Worm (Caenorhabditis elegans) whole organism, midembryonic: Measurements from ENCODE around the gene R05D3.8.

Experiments
- T22C8.4 ChIP-seq: fragments of 200-800 bp; sonication (Bioruptor generic); IDR thresholded peaks from 2 replicates; pipeline ENCODE4 v1.3.6; 2022; ENCODE audit warnings: missing genetic modification characterization, missing compliant biosample characterization
- cog-1 ChIP-seq: sonication (generic microtip); optimal IDR thresholded peaks from 2 replicates; lab custom pipeline; 2016; ENCODE audit warnings: missing genetic modification characterization, missing compliant biosample characterization
- flt-1 ChIP-seq: fragments of 200-800 bp; sonication (Bioruptor generic); IDR thresholded peaks from 2 replicates; pipeline ENCODE4 v1.3.6; 2022; ENCODE audit warnings: missing genetic modification characterization, missing compliant biosample characterization
- klf-2 ChIP-seq: fragments of 200-800 bp; sonication (Bioruptor generic); conservative IDR thresholded peaks from 2 replicates; pipeline ENCODE4 v1.3.6; 2022; ENCODE audit warnings: missing genetic modification reagents, missing genetic modification characterization, missing compliant biosample characterization
- med-1 ChIP-seq: sonication (generic microtip); optimal IDR thresholded peaks from 2 replicates; lab custom pipeline; 2017; ENCODE audit warnings: missing genetic modification characterization, mild to moderate bottlenecking, missing compliant biosample characterization, antibody characterized with exemption, missing genetic modification reagents; ENCODE audit not compliant: insufficient read depth
- ref-1 ChIP-seq: fragments of 200-800 bp; sonication (Bioruptor generic); conservative IDR thresholded peaks from 2 replicates; pipeline ENCODE4 v1.3.6; 2022; ENCODE audit warnings: missing genetic modification reagents, missing genetic modification characterization, missing compliant biosample characterization
- tab-1 ChIP-seq: fragments of 200-800 bp; sonication (Bioruptor generic); IDR thresholded peaks from 2 replicates; pipeline ENCODE4 v1.3.6; 2022; ENCODE audit warnings: missing genetic modification characterization, missing compliant biosample characterization
- ztf-23 ChIP-seq: fragments of 200-800 bp; sonication (Bioruptor generic); IDR thresholded peaks from 2 replicates; pipeline ENCODE4 v1.3.6; 2022; ENCODE audit warnings: missing genetic modification reagents, missing genetic modification characterization, missing compliant biosample characterization
- ztf-29 ChIP-seq: fragments of 200-800 bp; sonication (Bioruptor generic); IDR thresholded peaks from 2 replicates; pipeline ENCODE4 v1.3.6; 2022; ENCODE audit warnings: missing genetic modification reagents, missing genetic modification characterization, missing compliant biosample characterization

The R05D3.8 gene

DNA sequence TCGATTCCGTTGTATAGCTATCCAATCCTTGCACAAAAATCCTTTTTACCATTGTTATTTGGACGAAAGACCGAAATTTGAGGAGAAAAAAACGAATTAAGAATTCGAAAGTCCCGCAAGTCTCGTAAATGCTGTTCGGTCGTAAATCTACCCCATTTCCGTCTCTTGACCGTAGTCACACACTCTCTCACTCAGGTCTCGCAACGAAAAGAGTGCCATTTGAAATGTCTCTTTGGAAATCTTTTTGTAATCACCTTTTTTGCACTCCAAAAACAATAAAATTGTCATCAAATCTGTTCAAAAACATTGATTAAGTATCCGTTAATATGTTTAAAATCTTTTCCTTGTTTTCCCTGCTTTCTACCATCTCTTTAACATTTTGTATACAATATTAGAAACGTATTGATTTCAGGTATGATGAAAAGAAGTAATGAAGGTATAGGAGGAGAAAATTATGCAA, at the start of gene R05D3.8, which contains the start of gene rfp-1:
R05D3.8 (minus strand) TSS at position 115 of the 460 bp plus-strand sequence.
rfp-1 (plus strand) TSS at position 410 of the 460 bp plus-strand sequence.
- TF ChIP-seq ref-1 (GFP tag; lab: Robert Waterston, UW) (no peak), tab-1 (no peak), cog-1 (tag; lab: Kevin White, UChicago) (peak; percentile 9)

DNA sequence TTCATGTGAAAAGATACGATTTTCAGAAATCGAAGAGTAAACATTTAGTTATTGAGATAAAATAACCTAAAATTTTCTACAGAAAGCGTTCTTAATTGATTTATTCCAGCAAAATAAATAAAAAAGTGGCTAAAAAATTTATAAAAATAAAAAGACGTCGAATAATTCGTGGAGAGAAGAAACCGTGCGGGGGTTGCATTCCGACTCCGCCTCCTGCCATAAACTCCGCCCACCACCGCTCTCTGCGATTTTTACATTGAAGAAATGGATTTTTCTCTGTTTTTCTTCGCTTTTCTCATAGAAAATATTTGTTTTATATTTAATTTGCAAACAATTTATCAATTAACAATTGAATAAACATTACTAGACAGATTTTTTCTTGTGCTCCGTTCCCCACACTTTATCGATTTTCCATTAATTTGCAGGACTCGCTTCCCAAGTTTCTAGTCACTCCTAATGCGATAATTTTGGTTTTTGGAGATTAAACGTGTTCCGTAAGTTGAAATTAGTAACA, 47.4 kb upstream of the R05D3.8 start, which contains the start of the genes ubxn-4 and cyy-1:
ubxn-4 (minus strand) TSS at position 114 of the 514 bp plus-strand sequence.
cyy-1 (plus strand) TSS at position 426 of the 514 bp plus-strand sequence.
- TF ChIP-seq ztf-23 (GFP tag; lab: Robert Waterston, UW) (no peak), tab-1 (no peak), ref-1 (GFP tag; lab: Robert Waterston, UW) (no peak), ztf-29 (GFP tag; lab: Robert Waterston, UW) (no peak), flt-1 (0 out of 2 replicates have a peak, but pooled peaks have one; percentile 17), T22C8.4 (no peak)

DNA sequence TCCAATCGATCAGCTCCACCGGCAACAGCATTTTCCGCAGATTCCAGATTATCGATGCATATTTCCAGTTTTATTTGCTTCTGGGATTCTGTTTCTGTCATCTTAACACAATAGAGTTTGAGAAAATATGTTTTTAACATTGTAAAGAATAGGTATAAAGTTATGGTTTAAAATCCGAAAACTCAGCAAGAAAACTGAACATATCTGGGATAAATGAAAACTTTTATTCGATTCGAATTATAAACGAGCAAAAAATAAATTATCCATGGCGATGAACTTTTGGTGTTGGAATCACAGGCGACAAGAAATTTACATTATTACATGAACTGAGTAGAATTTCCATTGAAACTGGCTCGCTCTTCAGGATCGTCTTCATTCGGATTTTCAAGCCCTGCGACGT, 45.4 kb upstream of the R05D3.8 start, which contains the start of gene cutc-1:
cutc-1 (minus strand) TSS at position 101 of the 400 bp plus-strand sequence.
- TF ChIP-seq ztf-29 (GFP tag; lab: Robert Waterston, UW) (no peak), cog-1 (tag; lab: Kevin White, UChicago) (no peak), klf-2 (no peak), ref-1 (GFP tag; lab: Robert Waterston, UW) (no peak), med-1 (GFP tag; lab: Kevin White, UChicago) (no peak), flt-1 (no peak), ztf-23 (GFP tag; lab: Robert Waterston, UW) (no peak), tab-1 (no peak), T22C8.4 (no peak)

DNA sequence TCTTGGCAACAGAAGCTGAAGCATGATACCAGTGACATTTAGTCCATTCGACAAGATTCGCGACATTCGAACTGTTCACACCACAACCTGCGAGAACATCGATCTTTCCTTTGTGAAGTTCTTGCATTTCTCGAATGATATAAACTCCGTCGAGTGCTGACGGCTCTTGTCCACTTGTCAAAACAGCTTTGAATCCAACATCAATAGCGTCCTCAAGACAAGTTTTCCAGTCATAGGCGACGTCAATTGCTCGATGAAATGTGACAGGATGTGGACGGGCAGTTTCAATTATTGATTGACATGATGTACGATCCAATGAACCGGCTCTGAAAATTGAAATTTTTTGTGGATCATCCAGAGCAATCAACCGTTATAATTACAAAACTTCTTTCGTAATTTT, 44.5 kb upstream of the R05D3.8 start:
- TF ChIP-seq med-1 (GFP tag; lab: Kevin White, UChicago) (no peak), klf-2 (no peak), ztf-23 (GFP tag; lab: Robert Waterston, UW) (no peak)

DNA sequence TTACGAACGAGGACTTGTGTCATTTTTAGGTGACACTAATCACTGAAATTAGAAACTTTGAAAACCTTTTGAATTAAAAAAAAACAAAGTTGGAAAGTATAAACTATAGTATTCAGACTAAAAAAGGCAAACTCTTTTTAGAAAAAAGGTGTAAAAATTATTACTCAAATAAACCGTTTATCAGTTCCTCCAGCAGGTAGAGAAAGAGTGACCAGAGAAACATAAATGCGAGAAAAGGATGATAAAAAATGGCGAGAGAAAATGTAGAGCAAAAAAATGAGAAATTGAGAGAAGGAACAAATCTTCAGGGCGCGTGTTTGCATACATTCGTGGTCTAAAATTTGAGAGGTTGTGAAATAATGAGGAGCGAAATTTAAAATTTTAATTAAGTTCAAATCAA, 43.8 kb upstream of the R05D3.8 start, which contains the start of gene lap-1:
lap-1 (minus strand) TSS at position 42 of the 400 bp plus-strand sequence.
- TF ChIP-seq cog-1 (tag; lab: Kevin White, UChicago) (no peak), tab-1 (no peak), flt-1 (no peak)

DNA sequence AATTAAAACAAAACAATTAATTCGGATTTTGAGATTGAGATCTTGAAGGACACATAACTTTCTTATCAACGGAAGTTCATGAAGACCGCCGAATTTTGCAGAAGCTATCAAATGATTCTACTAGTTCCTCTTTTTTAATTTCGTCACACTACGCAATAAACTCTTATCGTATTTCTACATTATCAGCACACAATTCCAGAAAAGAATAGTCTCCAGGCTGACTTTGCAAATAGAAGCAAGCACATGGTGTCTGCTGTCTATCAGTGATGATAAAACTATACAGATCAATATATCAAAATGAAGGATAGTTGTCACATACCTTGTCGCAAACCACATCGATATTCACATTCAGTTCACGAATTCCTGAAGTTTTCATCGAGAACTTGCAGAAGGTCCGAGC, 42.4 kb upstream of the R05D3.8 start:
- TF ChIP-seq klf-2: no peak
- TF ChIP-seq ztf-29 (GFP tag; lab: Robert Waterston, UW): no peak
- TF ChIP-seq flt-1: no peak
- TF ChIP-seq tab-1: no peak
- no peak for TF ChIP-seq cog-1 (tag; lab: Kevin White, UChicago)
- TF ChIP-seq ref-1 (GFP tag; lab: Robert Waterston, UW): no peak
- no peak for TF ChIP-seq ztf-23 (GFP tag; lab: Robert Waterston, UW)

DNA sequence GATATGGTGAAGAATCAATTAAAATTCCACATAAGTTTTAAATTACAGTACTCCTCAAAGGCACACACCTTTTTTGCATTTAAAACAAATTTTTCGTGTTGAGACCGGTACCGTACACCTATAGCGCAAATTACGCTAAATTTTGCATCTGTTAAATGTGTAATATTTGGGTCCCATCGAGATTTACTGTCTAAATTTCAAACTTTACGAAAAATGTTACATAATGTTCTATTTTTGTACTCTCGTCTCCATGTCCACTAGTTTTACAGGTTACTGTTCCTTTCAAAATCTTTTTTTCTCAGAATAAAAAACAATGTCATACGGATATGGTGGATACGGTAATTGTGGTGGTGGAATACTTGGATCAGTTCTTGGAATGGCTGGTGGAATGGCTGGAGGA, 40.3 kb upstream of the R05D3.8 start, which contains the start of gene ZK353.2:
ZK353.2 (plus strand) TSS at position 301 of the 400 bp plus-strand sequence.
- TF ChIP-seq flt-1 (no peak), med-1 (GFP tag; lab: Kevin White, UChicago) (no peak), T22C8.4 (no peak), ref-1 (GFP tag; lab: Robert Waterston, UW) (no peak), tab-1 (no peak), ztf-23 (GFP tag; lab: Robert Waterston, UW) (no peak), cog-1 (tag; lab: Kevin White, UChicago) (no peak), klf-2 (no peak), ztf-29 (GFP tag; lab: Robert Waterston, UW) (no peak)

DNA sequence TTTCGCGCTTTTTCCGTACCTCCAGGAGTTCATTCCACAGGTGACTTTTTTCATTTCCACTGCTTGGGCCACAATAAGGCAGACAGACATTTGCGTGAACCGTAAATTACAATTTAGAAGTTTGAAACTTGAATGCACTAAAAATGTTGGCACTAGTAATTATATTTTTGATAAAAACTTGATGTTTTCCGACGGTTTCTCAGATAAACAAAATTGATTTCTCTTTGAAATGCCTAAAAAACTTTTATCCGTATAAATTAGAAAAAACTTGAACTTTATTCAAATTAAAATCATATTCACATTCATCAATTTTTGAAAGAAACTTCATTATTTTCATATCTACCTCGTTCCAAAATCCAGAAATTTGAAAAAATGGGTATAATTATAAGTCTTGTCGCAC, 37.6 kb upstream of the R05D3.8 start, which contains the start of gene ZK353.3:
ZK353.3 (plus strand) TSS at position 301 of the 400 bp plus-strand sequence.
- no peak for TF ChIP-seq med-1 (GFP tag; lab: Kevin White, UChicago)
- no peak for TF ChIP-seq T22C8.4
- no peak for TF ChIP-seq ztf-29 (GFP tag; lab: Robert Waterston, UW)
- TF ChIP-seq ref-1 (GFP tag; lab: Robert Waterston, UW): no peak
- TF ChIP-seq tab-1: no peak
- TF ChIP-seq flt-1: no peak
- no peak for TF ChIP-seq cog-1 (tag; lab: Kevin White, UChicago)
- TF ChIP-seq klf-2: no peak
- no peak for TF ChIP-seq ztf-23 (GFP tag; lab: Robert Waterston, UW)

DNA sequence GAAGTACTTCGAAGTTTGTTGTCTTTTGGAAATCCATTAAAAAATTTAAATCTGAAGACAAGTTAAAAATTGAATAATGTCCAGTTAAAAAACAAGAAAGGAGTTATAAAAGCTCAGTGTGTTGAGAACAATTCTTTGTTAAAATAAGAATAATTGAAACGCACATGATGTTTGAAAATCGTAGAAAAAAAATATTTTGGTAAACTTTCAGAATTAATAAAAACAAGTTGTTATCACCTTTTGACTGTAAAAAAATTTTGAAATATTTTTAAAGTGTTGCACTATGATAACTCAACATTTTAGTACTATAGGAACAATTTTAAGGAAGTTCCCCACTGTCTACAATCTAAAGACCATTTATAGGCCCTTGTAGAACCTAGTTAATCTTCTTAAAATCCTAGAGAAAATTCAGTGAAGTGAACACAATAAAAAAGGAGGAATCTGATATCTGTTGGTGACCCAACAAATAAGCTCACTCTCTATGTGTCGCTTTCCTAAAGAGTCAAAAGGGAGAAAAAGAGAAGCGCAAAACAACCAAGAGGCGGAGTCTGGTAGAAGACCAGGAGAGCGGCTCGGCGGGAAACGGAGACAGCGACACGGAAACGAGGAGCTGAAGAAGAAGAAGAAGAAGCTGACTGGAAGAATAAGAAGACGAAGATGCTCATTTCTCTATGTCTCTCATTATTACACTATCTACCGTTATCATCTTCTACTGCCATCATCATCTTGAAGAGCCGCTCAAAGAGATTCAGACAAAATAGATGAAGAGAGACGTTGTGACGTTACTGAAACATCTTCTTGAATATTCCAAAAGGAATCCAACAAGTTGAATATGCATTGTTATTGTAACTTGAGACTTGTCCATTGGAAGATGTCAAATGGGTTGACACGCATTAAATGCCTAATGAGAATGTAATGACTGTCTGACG, 36.5 kb upstream of the R05D3.8 start, which contains the start of gene ZK353.10:
ZK353.10 (minus strand) TSS at position 51 of the 929 bp plus-strand sequence.
- TF ChIP-seq ztf-23 (GFP tag; lab: Robert Waterston, UW): no peak
- no peak for TF ChIP-seq T22C8.4
- no peak for TF ChIP-seq flt-1
- no peak for TF ChIP-seq ztf-29 (GFP tag; lab: Robert Waterston, UW)
- no peak for TF ChIP-seq cog-1 (tag; lab: Kevin White, UChicago)
- TF ChIP-seq klf-2: no peak
- no peak for TF ChIP-seq med-1 (GFP tag; lab: Kevin White, UChicago)
- no peak for TF ChIP-seq tab-1
- no peak for TF ChIP-seq ref-1 (GFP tag; lab: Robert Waterston, UW)

DNA sequence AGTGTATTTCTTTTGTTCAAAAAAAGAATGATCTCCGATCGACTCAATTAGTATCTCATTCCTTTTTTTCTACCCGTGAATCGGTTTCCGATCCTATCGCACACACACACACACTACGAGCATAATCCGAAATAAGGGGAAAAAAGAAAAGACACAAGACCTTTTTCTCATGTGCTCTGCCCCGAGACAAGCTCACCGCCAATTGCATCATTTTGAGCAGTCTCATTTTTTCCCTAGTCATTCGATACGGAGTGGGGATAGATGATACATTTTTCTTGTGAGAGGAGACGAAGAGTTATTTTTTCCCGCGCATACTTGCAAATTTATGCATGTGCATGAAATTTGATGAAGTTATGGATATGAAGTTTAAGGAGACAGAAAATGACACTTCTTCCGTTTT, 34.2 kb upstream of the R05D3.8 start:
- TF ChIP-seq ztf-23 (GFP tag; lab: Robert Waterston, UW) (no peak), klf-2 (no peak), med-1 (GFP tag; lab: Kevin White, UChicago) (no peak), ztf-29 (GFP tag; lab: Robert Waterston, UW) (no peak), tab-1 (no peak)
